Worm (Caenorhabditis elegans) whole organism, early embryonic: Measurements from ENCODE around the gene dpf-2.

ENCODE experiments used
- B0310.2 ChIP-seq: sonication (generic microtip); optimal IDR thresholded peaks from 2 replicates; lab custom pipeline; 2016; ENCODE audit warnings: mild to moderate bottlenecking, missing genetic modification characterization, missing compliant biosample characterization
- F13C5.2 ChIP-seq: sonication (generic microtip); optimal IDR thresholded peaks from 2 replicates; lab custom pipeline; 2017; ENCODE audit warnings: mild to moderate bottlenecking, missing genetic modification characterization, inconsistent platforms, missing compliant biosample characterization
- aly-1 ChIP-seq: sonication (generic microtip); optimal IDR thresholded peaks from 2 replicates; lab custom pipeline; 2016; ENCODE audit warnings: missing genetic modification characterization, missing compliant biosample characterization
- ama-1 ChIP-seq: fragments of 150-350 bp; optimal IDR thresholded peaks from 2 replicates; lab custom pipeline; 2014
- ceh-13 ChIP-seq: fragments of 200-800 bp; sonication (Bioruptor generic); optimal IDR thresholded peaks from 2 replicates; lab custom pipeline; 2018; ENCODE audit warnings: mild to moderate bottlenecking, missing genetic modification characterization, missing compliant biosample characterization
- ceh-36 ChIP-seq: sonication (generic microtip); optimal IDR thresholded peaks from 2 replicates; lab custom pipeline; 2016; ENCODE audit warnings: missing genetic modification characterization, inconsistent platforms, missing compliant biosample characterization
- ets-7 ChIP-seq: sonication (generic microtip); optimal IDR thresholded peaks from 2 replicates; lab custom pipeline; 2016; ENCODE audit warnings: missing genotype, missing genetic modification characterization, missing compliant biosample characterization
- flt-1 ChIP-seq: fragments of 200-800 bp; sonication (Bioruptor generic); IDR thresholded peaks from 2 replicates; pipeline ENCODE4 v1.3.6; 2022; ENCODE audit warnings: missing genetic modification characterization, missing compliant biosample characterization
- hmbx-1 ChIP-seq: sonication (generic microtip); optimal IDR thresholded peaks from 2 replicates; lab custom pipeline; 2016; ENCODE audit warnings: mild to moderate bottlenecking, missing genetic modification characterization, missing compliant biosample characterization
- hmg-4 ChIP-seq: fragments of 200-800 bp; sonication (Bioruptor generic); optimal IDR thresholded peaks from 2 replicates; lab custom pipeline; 2018; ENCODE audit warnings: mild to moderate bottlenecking, missing genetic modification characterization, missing compliant biosample characterization
- hnd-1 ChIP-seq: sonication (generic microtip); optimal IDR thresholded peaks from 2 replicates; lab custom pipeline; 2016; ENCODE audit warnings: missing genetic modification characterization, missing compliant biosample characterization
- pes-1 ChIP-seq: fragments of 200-800 bp; sonication (Bioruptor generic); IDR thresholded peaks from 2 replicates; pipeline ENCODE4 v1.3.6; 2022; ENCODE audit warnings: missing genetic modification reagents, missing genetic modification characterization, missing compliant biosample characterization
- scrt-1 ChIP-seq: fragments of 200-800 bp; sonication (Bioruptor generic); IDR thresholded peaks from 2 replicates; pipeline ENCODE4 v1.3.6; 2022; ENCODE audit warnings: missing genetic modification characterization, missing compliant biosample characterization
- sea-1 ChIP-seq: fragments of 200-800 bp; sonication (Bioruptor generic); conservative IDR thresholded peaks from 2 replicates; pipeline ENCODE4 v1.3.6; 2022; ENCODE audit warnings: missing genetic modification characterization, missing compliant biosample characterization
- tbx-11 ChIP-seq: fragments of 200-800 bp; sonication (Bioruptor generic); IDR thresholded peaks from 2 replicates; pipeline ENCODE4 v1.3.6; 2022; ENCODE audit warnings: missing genetic modification characterization, missing compliant biosample characterization
- tbx-37 ChIP-seq: fragments of 200-800 bp; sonication (Bioruptor generic); conservative IDR thresholded peaks from 2 replicates; pipeline ENCODE4 v1.3.6; 2022; ENCODE audit warnings: missing genetic modification reagents, missing genetic modification characterization, missing compliant biosample characterization
- tra-4 ChIP-seq: sonication (generic microtip); optimal IDR thresholded peaks from 2 replicates; lab custom pipeline; 2017; ENCODE audit warnings: missing genetic modification characterization, missing compliant biosample characterization

dpf-2 gene

DNA sequence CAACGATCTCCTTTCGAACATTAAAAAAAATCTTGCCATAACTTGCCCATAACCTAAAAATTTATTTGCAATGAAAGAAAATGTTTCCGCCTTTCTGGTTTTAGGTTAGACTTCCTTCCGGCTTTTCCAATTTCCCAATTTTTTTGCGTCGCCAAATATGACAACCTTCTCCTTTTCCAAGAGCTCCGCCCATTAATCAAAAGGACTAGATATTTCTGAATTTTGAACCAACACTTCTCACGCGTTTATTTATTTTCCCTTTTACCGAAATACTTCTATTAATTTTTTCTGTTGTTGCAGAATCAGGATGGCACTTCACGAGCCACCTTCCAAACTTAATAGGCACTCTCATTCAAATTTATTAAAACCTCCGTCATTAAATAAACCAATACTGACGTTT, 14.0 kb downstream of the dpf-2 start, which contains the start of gene egrh-1:
Gene egrh-1, plus strand, starts transcription at position 301 of the 400 bp plus-strand sequence.
- no peak for TF ChIP-seq tra-4 (tag; lab: Kevin White, UChicago)

DNA sequence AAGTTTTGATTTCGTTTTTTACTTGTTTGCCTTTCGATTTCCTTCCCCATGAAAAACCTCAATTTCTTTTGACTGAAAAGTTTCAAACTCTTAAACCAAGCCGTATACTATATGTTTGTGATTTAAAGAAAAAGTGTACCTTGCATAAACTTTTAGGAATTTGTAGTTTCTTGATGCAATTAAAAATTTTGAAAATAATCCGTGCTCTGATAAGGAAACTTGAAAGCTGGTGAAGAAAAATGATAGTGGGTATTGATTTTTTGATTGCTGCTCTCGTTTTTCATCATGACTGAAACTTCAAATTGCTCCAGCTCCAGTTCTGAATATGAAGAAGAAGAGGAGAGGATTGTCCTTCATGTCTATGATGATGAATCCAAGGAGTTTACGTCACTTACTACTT, 17.4 kb downstream of the dpf-2 start, which contains the start of gene acd-3:
Gene acd-3, plus strand, starts transcription at position 222 of the 400 bp plus-strand sequence.
- TF ChIP-seq ama-1 (lab: Kevin White, UChicago): no peak
- TF ChIP-seq flt-1 (GFP tag; lab: Robert Waterston, UW): no peak
- TF ChIP-seq ceh-13 (GFP tag; lab: Kevin White, UChicago): no peak
- TF ChIP-seq F13C5.2 (tag; lab: Kevin White, UChicago): no peak
- no peak for TF ChIP-seq tbx-37 (GFP tag; lab: Robert Waterston, UW)
- TF ChIP-seq aly-1 (tag; lab: Kevin White, UChicago): no peak
- TF ChIP-seq pes-1 (GFP tag; lab: Robert Waterston, UW): no peak
- no peak for TF ChIP-seq sea-1
- no peak for TF ChIP-seq hnd-1 (tag; lab: Kevin White, UChicago)
- no peak for TF ChIP-seq ceh-36 (tag; lab: Kevin White, UChicago)

DNA sequence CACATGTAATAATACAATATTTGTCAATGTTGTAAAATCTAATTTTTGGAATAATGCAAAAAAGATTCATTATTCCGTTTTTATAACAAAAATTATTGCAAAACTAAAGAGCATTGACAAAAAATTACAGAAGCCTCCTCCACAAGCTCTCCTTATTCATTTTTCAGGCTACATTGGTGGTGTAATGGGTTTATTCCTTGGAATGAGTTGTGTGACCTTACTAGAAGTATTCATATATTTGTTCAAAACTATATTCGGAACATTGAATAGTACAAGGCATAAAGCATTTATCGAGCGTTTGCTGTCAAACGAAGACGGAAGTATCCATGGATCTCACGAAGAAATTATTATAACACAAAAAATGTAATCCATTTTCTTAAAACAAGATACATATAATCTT, 20.3 kb downstream of the dpf-2 start:
- TF ChIP-seq ets-7: no peak
- TF ChIP-seq F13C5.2 (tag; lab: Kevin White, UChicago): no peak
- no peak for TF ChIP-seq aly-1 (tag; lab: Kevin White, UChicago)
- TF ChIP-seq B0310.2 (tag; lab: Kevin White, UChicago): no peak
- no peak for TF ChIP-seq tbx-11 (GFP tag; lab: Robert Waterston, UW)
- no peak for TF ChIP-seq flt-1 (GFP tag; lab: Robert Waterston, UW)
- no peak for TF ChIP-seq tra-4 (tag; lab: Kevin White, UChicago)
- no peak for TF ChIP-seq ceh-36 (tag; lab: Kevin White, UChicago)
- no peak for TF ChIP-seq pes-1 (GFP tag; lab: Robert Waterston, UW)
- TF ChIP-seq hmbx-1 (tag; lab: Kevin White, UChicago): no peak
- no peak for TF ChIP-seq sea-1
- no peak for TF ChIP-seq hnd-1 (tag; lab: Kevin White, UChicago)
- no peak for TF ChIP-seq ama-1 (lab: Kevin White, UChicago)
- no peak for TF ChIP-seq tbx-37 (GFP tag; lab: Robert Waterston, UW)
- no peak for TF ChIP-seq hmg-4 (GFP tag; lab: Kevin White, UChicago)

DNA sequence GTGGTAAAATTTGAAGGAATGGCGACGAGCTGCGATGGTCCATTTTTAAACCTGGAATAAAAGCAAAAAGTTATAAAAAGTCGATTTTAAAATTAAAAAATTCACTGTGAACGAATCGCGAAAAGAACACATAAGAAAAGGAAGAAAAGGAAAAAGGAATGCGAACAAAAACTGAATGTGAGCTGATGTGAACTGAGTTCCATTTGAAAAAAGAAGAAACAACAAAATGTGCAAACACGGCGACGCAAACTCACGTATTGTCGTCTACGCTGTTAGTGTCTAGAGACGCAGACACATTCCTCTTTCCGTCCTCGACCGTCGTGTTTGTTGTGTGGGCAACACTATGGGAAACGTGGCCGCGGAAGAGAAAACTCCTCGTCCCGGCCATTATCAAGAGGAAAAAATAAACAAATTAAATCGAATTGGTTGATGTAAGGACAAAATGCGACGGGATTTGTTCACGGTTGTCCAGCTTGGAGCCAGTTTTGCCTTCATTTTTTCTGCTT, 22.1 kb downstream of the dpf-2 start, which contains the start of the genes C27C12.1 and C27C12.4:
Gene C27C12.1, minus strand, starts transcription at position 51 of the 506 bp plus-strand sequence.
Gene C27C12.4, plus strand, starts transcription at position 375 of the 506 bp plus-strand sequence.
- peak; percentile 67 for TF ChIP-seq hmg-4 (GFP tag; lab: Kevin White, UChicago)
- TF ChIP-seq tbx-37 (GFP tag; lab: Robert Waterston, UW): peak; percentile 58; the same call in 1 of the 2 replicates
- no peak for TF ChIP-seq B0310.2 (tag; lab: Kevin White, UChicago)
- peak; percentile 67 for TF ChIP-seq F13C5.2 (tag; lab: Kevin White, UChicago)

DNA sequence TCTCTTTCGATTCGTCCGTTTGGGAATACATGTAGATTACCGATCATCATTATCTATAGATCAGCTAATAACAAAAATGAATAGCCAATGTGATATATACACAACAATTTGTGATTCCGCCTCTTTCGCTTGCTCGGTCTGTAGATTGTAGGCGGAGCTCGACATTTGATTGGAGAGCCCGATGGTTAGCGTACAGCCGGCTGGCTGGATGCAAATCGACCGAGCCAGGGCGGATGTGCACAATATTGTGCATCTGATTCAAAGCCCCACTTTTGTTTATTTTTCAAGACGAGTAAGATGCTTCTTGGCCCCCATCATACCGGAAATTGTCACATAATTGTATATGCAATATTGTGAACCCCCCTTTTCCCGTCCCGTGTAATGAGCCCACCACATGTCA, 30.1 kb downstream of the dpf-2 start, which contains the start of gene dmd-4:
Gene dmd-4, minus strand, starts transcription at position 101 of the 400 bp plus-strand sequence.
- TF ChIP-seq hmg-4 (GFP tag; lab: Kevin White, UChicago) (no peak), hmbx-1 (tag; lab: Kevin White, UChicago) (no peak), F13C5.2 (tag; lab: Kevin White, UChicago) (no peak), flt-1 (GFP tag; lab: Robert Waterston, UW) (no peak), hnd-1 (tag; lab: Kevin White, UChicago) (no peak), pes-1 (GFP tag; lab: Robert Waterston, UW) (no peak), aly-1 (tag; lab: Kevin White, UChicago) (no peak), tbx-37 (GFP tag; lab: Robert Waterston, UW) (no peak), ceh-13 (GFP tag; lab: Kevin White, UChicago) (no peak), ets-7 (no peak), ama-1 (lab: Kevin White, UChicago) (no peak), B0310.2 (tag; lab: Kevin White, UChicago) (no peak)

DNA sequence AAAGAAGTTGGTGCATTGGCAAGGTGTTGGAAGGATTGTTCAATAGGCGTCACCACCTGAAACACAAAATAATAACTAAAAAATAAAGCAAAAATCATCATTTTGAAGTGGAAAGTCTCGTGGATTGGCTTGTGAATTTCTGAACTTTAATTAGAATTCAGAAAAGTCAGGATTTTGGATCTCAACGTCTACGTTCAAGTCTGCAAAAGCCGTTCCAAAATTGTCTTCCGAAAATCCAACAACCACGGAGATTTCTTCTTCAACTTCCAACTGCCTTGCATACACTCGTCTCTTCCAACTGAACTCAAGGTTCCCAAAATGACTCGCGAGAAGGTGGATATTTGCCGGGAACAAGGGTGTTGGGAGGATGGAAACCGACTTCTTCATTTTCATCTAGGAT, 34.1 kb downstream of the dpf-2 start, which contains the start of gene C27C12.3:
Gene C27C12.3, minus strand, starts transcription at position 101 of the 400 bp plus-strand sequence.
- TF ChIP-seq scrt-1 (GFP tag; lab: Robert Waterston, UW): no peak
- no peak for TF ChIP-seq ceh-36 (tag; lab: Kevin White, UChicago)
- TF ChIP-seq pes-1 (GFP tag; lab: Robert Waterston, UW): no peak
- TF ChIP-seq tbx-11 (GFP tag; lab: Robert Waterston, UW): no peak
- TF ChIP-seq ama-1 (lab: Kevin White, UChicago): no peak
- no peak for TF ChIP-seq tra-4 (tag; lab: Kevin White, UChicago)
- no peak for TF ChIP-seq aly-1 (tag; lab: Kevin White, UChicago)
- TF ChIP-seq ceh-13 (GFP tag; lab: Kevin White, UChicago): no peak

DNA sequence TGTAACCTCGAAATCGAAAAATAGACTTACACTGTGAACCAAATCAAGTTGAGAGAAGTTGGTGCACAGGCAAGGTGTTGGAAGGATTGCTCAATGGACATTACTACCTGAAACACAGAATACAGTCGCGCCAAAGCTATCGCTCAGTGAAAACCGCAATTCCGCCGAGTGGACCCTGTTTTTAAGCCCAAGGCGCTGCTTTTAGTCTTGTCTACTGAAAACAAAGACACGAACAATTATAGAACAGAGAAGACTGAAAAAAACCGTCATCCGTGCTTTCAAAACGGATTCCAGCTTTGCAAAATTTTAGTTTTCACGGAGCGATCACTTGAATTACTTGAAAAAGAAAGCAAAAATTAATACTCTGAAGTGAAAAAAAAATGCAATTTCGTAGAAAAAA, 36.6 kb downstream of the dpf-2 start, which contains the start of gene F31F6.1:
Gene F31F6.1, minus strand, starts transcription at position 101 of the 400 bp plus-strand sequence.
- TF ChIP-seq scrt-1 (GFP tag; lab: Robert Waterston, UW) (no peak), aly-1 (tag; lab: Kevin White, UChicago) (no peak), flt-1 (GFP tag; lab: Robert Waterston, UW) (no peak), B0310.2 (tag; lab: Kevin White, UChicago) (no peak), sea-1 (no peak), tra-4 (tag; lab: Kevin White, UChicago) (no peak), tbx-37 (GFP tag; lab: Robert Waterston, UW) (no peak), hnd-1 (tag; lab: Kevin White, UChicago) (no peak), hmg-4 (GFP tag; lab: Kevin White, UChicago) (no peak), F13C5.2 (tag; lab: Kevin White, UChicago) (no peak), pes-1 (GFP tag; lab: Robert Waterston, UW) (no peak), ceh-13 (GFP tag; lab: Kevin White, UChicago) (no peak), ama-1 (lab: Kevin White, UChicago) (no peak), tbx-11 (GFP tag; lab: Robert Waterston, UW) (no peak), hmbx-1 (tag; lab: Kevin White, UChicago) (no peak), ets-7 (no peak), ceh-36 (tag; lab: Kevin White, UChicago) (no peak)
